Worm (Caenorhabditis elegans): ENCODE measurements around the gene Y27F2A.8.

Gene Y27F2A.8

ce11 chrII:3149521-3150190, 33.9 kb upstream of the Y27F2A.8 start, which contains the start of the genes T10D4.11 and T10D4.1:
Gene T10D4.11 (minus strand): TSS chrII:3149621.
Gene T10D4.1 (plus strand): TSS chrII:3150140.
- TF ChIP-seq unc-62 (GFP tag; optimal IDR thresholded peaks at IDR 0.05) (no peak), egl-13 (tag; optimal IDR thresholded peaks at IDR 0.05) (no peak), nhr-47 (tag; optimal IDR thresholded peaks at IDR 0.05) (no peak), Y116A8C.19 (tag; optimal IDR thresholded peaks at IDR 0.05; ENCODE audit: borderline replicate concordance) (no peak), ceh-82 (tag; optimal IDR thresholded peaks at IDR 0.05) (no peak), C04F5.9 (tag; optimal IDR thresholded peaks at IDR 0.05) (no peak)

DNA sequence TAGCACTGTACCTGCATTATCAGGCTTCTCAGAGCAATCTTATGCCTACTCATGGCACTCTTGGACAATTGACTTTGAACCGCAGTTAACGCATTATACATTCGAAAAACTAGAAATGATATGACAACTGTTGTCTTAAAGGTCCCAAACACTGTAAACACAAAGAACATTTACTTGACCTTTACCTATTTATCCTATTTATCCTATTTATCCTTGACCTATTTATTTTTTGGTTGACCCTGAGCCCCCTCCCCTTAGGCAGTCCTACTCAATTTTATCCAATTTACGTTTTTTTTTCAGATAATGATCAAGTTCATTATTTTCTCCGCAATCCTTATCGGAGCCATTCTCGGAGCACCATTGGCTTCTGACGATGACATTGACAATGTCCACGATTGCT, 32.0 kb upstream of the Y27F2A.8 start, which contains the start of the genes T10D4.14 and T10D4.19:
Gene T10D4.14 (minus strand): TSS at position 101 of the 400 bp plus-strand sequence.
Gene T10D4.19 (plus strand): TSS at position 304 of the 400 bp plus-strand sequence.
- TF ChIP-seq hpl-2 (GFP tag; optimal IDR thresholded peaks at IDR 0.05) (no peak), efl-1 (optimal IDR thresholded peaks at IDR 0.05) (no peak), efl-1 (GFP tag; optimal IDR thresholded peaks at IDR 0.05 in 1 of 2) (no peak), fos-1 (tag; optimal IDR thresholded peaks at IDR 0.05) (no peak), xbp-1 (tag; optimal IDR thresholded peaks at IDR 0.05) (no peak), lsy-2 (tag; optimal IDR thresholded peaks at IDR 0.05) (no peak), sox-4 (tag; optimal IDR thresholded peaks at IDR 0.05) (no peak), efl-3 (GFP tag; optimal IDR thresholded peaks at IDR 0.05) (no peak), nhr-12 (tag; optimal IDR thresholded peaks at IDR 0.05) (no peak)

ce11 chrII:3154383-3154782, 29.2 kb upstream of the Y27F2A.8 start, which contains the start of gene sri-32:
Gene sri-32 (minus strand): TSS chrII:3154483.
- TF ChIP-seq snu-23 (GFP tag; optimal IDR thresholded peaks at IDR 0.05) (no peak), C16A3.4 (tag; optimal IDR thresholded peaks at IDR 0.05) (no peak), ztf-4 (tag; optimal IDR thresholded peaks at IDR 0.05) (no peak), fkh-4 (tag; optimal IDR thresholded peaks at IDR 0.05; ENCODE audit: borderline replicate concordance) (no peak), vab-15 (tag; optimal IDR thresholded peaks at IDR 0.05) (no peak), mab-9 (GFP tag; IDR thresholded peaks at IDR 0.05) (no peak), lin-39 (tag; optimal IDR thresholded peaks at IDR 0.05) (no peak), nhr-76 (tag; optimal IDR thresholded peaks at IDR 0.05) (no peak), fkh-8 (tag; optimal IDR thresholded peaks at IDR 0.05) (no peak), isw-1 (GFP tag; IDR thresholded peaks at IDR 0.05) (no peak), nhr-84 (tag; optimal IDR thresholded peaks at IDR 0.05) (no peak), lin-13 (GFP tag; optimal IDR thresholded peaks at IDR 0.05) (no peak), skn-1 (tag; optimal IDR thresholded peaks at IDR 0.05) (no peak), lsy-2 (tag; optimal IDR thresholded peaks at IDR 0.05) (no peak), zag-1 (tag; optimal IDR thresholded peaks at IDR 0.05) (no peak), C34B4.2 (tag; optimal IDR thresholded peaks at IDR 0.05) (no peak), ceh-90 (tag; optimal IDR thresholded peaks at IDR 0.05) (no peak), mep-1 (tag; optimal IDR thresholded peaks at IDR 0.05) (no peak), sptf-1 (tag; optimal IDR thresholded peaks at IDR 0.05) (no peak), dpl-1 (GFP tag; optimal IDR thresholded peaks at IDR 0.05) (no peak)

ce11 chrII:3156749-3157148, 26.8 kb upstream of the Y27F2A.8 start, which contains the start of gene sri-33:
Gene sri-33 (minus strand): TSS chrII:3156849.
- peak; percentile 57 for TF ChIP-seq fkh-8 (tag; optimal IDR thresholded peaks at IDR 0.05)
- TF ChIP-seq mdl-1 (tag; optimal IDR thresholded peaks at IDR 0.05) = no peak

- no peak for TF ChIP-seq blmp-1 (tag; optimal IDR thresholded peaks at IDR 0.05)
- no peak for TF ChIP-seq lir-3 (tag; optimal IDR thresholded peaks at IDR 0.05; ENCODE audit: poor library complexity)
- no peak for TF ChIP-seq ceh-82 (tag; optimal IDR thresholded peaks at IDR 0.05)
- no peak for TF ChIP-seq tlp-1 (tag; optimal IDR thresholded peaks at IDR 0.05)
- TF ChIP-seq fkh-4 (tag; optimal IDR thresholded peaks at IDR 0.05; ENCODE audit: borderline replicate concordance) = no peak
- TF ChIP-seq sox-4 (tag; optimal IDR thresholded peaks at IDR 0.05) = no peak
Measured at ce11 chrII:3158985-3159384, 24.6 kb upstream of the Y27F2A.8 start, which contains the start of gene sri-34. Gene sri-34 (minus strand): TSS chrII:3159085.
